Worm (Caenorhabditis elegans): ENCODE results near the gene klp-17.
A peak's percentile ranks its signal among the peaks of the same experiment; 100 is the strongest.

ce11 chrII:11492843-11493242 is 25.4 kb upstream of the klp-17 start, which contains the start of gene hacl-1:
- TF ChIP-seq zag-1 (tag; optimal IDR thresholded peaks at IDR 0.05) (no peak), nfya-1 (tag; optimal IDR thresholded peaks at IDR 0.05; ENCODE audit: insufficient read depth) (peak; percentile 1), hmg-11 (tag; optimal IDR thresholded peaks at IDR 0.05) (no peak)

Measured in whole organism, L3 larva.